Worm (Caenorhabditis elegans): Measurements from ENCODE around the gene C02E7.6.

Gene C02E7.6

DNA sequence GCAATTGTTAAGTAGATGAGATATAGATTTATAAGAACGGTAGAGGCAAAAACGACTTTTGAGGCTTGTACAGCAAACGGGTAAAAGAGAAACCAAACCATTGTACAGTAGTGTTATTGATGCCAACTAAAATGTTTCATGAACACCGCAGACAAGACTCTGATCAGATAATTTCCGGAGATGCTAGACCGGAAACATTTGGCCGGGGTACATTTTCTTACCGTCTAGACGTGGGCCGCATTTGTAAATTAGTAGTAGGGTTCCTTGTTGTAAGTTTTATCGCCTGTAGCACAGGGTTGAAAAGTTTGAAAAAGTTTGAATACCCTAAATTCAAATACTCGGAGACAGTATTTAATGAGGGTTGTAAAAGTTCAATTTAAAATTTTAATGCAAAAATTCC lies 37.6 kb upstream of the C02E7.6 start, which contains the start of gene str-32:
Gene str-32, minus strand, starts transcription at position 101 of the 400 bp plus-strand sequence.
- no peak for TF ChIP-seq him-1 (tag; optimal IDR thresholded peaks at IDR 0.05)
- no peak for TF ChIP-seq lsl-1 (GFP tag; optimal IDR thresholded peaks at IDR 0.05)
- TF ChIP-seq C06A6.2 (GFP tag; conservative IDR thresholded peaks at IDR 0.05): no peak
- no peak for TF ChIP-seq ccch-3 (GFP tag; optimal IDR thresholded peaks at IDR 0.05)
- no peak for TF ChIP-seq xnd-1 (tag; optimal IDR thresholded peaks at IDR 0.05)
- TF ChIP-seq attf-5 (GFP tag; optimal IDR thresholded peaks at IDR 0.05): no peak
- no peak for TF ChIP-seq rcor-1 (GFP tag; IDR thresholded peaks at IDR 0.05)
- TF ChIP-seq nhr-90 (tag; optimal IDR thresholded peaks at IDR 0.05): no peak

DNA sequence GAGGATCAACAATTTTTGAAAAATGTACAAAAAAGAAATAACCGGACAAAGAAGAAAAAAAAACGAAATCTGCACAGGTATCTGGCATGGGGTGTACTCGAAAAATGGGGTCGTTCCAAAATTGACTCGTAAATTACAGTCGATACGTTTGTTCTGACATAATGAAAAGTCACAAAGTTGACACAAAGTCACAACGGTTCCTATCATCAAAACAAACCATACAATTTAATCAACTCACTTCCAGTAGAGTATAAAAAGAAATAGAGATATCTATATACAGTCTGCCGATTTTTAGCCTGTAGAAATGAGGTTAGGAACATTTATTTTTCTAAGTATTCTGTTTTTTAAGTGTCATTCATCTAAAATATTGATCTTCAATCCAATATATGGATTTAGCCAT lies 34.5 kb upstream of the C02E7.6 start, which contains the start of gene T19H12.12:
Gene T19H12.12, plus strand, starts transcription at position 301 of the 400 bp plus-strand sequence.
- no peak for TF ChIP-seq lin-26 (GFP tag; IDR thresholded peaks at IDR 0.05)
- no peak for TF ChIP-seq sdz-38 (tag; optimal IDR thresholded peaks at IDR 0.05)
- TF ChIP-seq B0336.3 (GFP tag; IDR thresholded peaks at IDR 0.05): no peak
- no peak for TF ChIP-seq Y67H2A.10 (GFP tag; conservative IDR thresholded peaks at IDR 0.05)
- TF ChIP-seq lsl-1 (GFP tag; optimal IDR thresholded peaks at IDR 0.05): no peak
- no peak for TF ChIP-seq nhr-80 (tag; optimal IDR thresholded peaks at IDR 0.05)
- no peak for TF ChIP-seq madf-8 (GFP tag; conservative IDR thresholded peaks at IDR 0.05)
- TF ChIP-seq K11D2.4 (GFP tag; IDR thresholded peaks at IDR 0.05): no peak
- TF ChIP-seq madf-3 (GFP tag; IDR thresholded peaks at IDR 0.05): no peak
- TF ChIP-seq bed-2 (GFP tag; IDR thresholded peaks at IDR 0.05): no peak
- no peak for TF ChIP-seq ceh-100 (GFP tag; IDR thresholded peaks at IDR 0.05)
- TF ChIP-seq snpc-4 (GFP tag; optimal IDR thresholded peaks at IDR 0.05): no peak
- no peak for TF ChIP-seq snpc-4 (tag; optimal IDR thresholded peaks at IDR 0.05)
- no peak for TF ChIP-seq tlf-1 (GFP tag; optimal IDR thresholded peaks at IDR 0.05)
- TF ChIP-seq madf-6 (GFP tag; IDR thresholded peaks at IDR 0.05): no peak
- TF ChIP-seq let-526 (GFP tag; IDR thresholded peaks at IDR 0.05): no peak
- no peak for TF ChIP-seq unc-62 (GFP tag; optimal IDR thresholded peaks at IDR 0.05)
- TF ChIP-seq die-1 (tag; optimal IDR thresholded peaks at IDR 0.05): no peak
- TF ChIP-seq hsf-1 (GFP tag; IDR thresholded peaks at IDR 0.05): no peak
- no peak for TF ChIP-seq pha-4 (tag; optimal IDR thresholded peaks at IDR 0.05)

DNA sequence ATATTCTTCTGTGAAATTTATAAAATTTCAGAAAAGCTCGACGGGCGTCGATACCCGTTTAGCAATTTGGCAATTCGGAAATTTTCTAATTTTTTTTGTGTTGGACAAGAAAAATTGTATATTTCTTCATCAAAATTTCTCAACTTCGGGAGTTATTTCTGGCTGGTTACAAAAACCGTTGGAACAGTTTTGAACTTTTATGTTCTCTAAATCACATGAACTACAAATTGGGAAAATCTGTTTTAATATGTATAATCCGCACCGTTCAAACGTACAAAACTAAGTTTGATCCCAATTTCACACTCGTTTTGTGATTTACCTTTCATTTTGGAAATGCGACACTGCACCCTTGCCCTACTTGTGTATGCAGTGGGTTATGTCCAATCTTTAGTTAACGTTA lies 33.6 kb upstream of the C02E7.6 start, which contains the start of gene T19H12.3:
Gene T19H12.3, plus strand, starts transcription at position 301 of the 400 bp plus-strand sequence.
- no peak for TF ChIP-seq lsy-27 (tag; optimal IDR thresholded peaks at IDR 0.05; ENCODE audit: borderline replicate concordance, insufficient read depth)
- TF ChIP-seq bed-2 (GFP tag; IDR thresholded peaks at IDR 0.05): no peak
- TF ChIP-seq lin-26 (GFP tag; IDR thresholded peaks at IDR 0.05): no peak
- TF ChIP-seq nfyb-1 (GFP tag; IDR thresholded peaks at IDR 0.05): no peak
- TF ChIP-seq lag-1 (GFP tag; IDR thresholded peaks at IDR 0.05): no peak
- no peak for TF ChIP-seq F39B2.1 (GFP tag; IDR thresholded peaks at IDR 0.05)
- no peak for TF ChIP-seq K12H6.12 (tag; optimal IDR thresholded peaks at IDR 0.05)
- no peak for TF ChIP-seq tbx-9 (tag; optimal IDR thresholded peaks at IDR 0.05; ENCODE audit: borderline replicate concordance)
- TF ChIP-seq ztf-18 (tag; optimal IDR thresholded peaks at IDR 0.05): no peak
- no peak for TF ChIP-seq let-526 (GFP tag; IDR thresholded peaks at IDR 0.05)
- TF ChIP-seq pbrm-1 (GFP tag; IDR thresholded peaks at IDR 0.05): no peak
- TF ChIP-seq C17E4.6 (GFP tag; IDR thresholded peaks at IDR 0.05): no peak
- no peak for TF ChIP-seq mxl-1 (tag; optimal IDR thresholded peaks at IDR 0.05)
- no peak for TF ChIP-seq unc-62 (GFP tag; optimal IDR thresholded peaks at IDR 0.05)
- no peak for TF ChIP-seq nhr-120 (GFP tag; IDR thresholded peaks at IDR 0.05)
- no peak for TF ChIP-seq dpff-1 (tag; optimal IDR thresholded peaks at IDR 0.05)
- TF ChIP-seq ceh-79 (tag; optimal IDR thresholded peaks at IDR 0.05): no peak
- no peak for TF ChIP-seq ztf-28 (GFP tag; IDR thresholded peaks at IDR 0.05)
- no peak for TF ChIP-seq Y56A3A.18 (GFP tag; IDR thresholded peaks at IDR 0.05)
- TF ChIP-seq ama-1 (optimal IDR thresholded peaks at IDR 0.05): no peak
- no peak for TF ChIP-seq ama-1 (GFP tag; optimal IDR thresholded peaks at IDR 0.05)

Data from whole organism, young adult.